Worm (Caenorhabditis elegans) whole organism, L4 larva: ENCODE measurements around the gene ZK180.8.

ENCODE experiments used
- F10B5.3 ChIP-seq: sonication (generic microtip); optimal IDR thresholded peaks from 2 replicates; lab custom pipeline; 2016; ENCODE audit warnings: mild to moderate bottlenecking, missing genetic modification characterization, missing compliant biosample characterization
- F26F4.8 ChIP-seq: fragments of 200-800 bp; sonication (Bioruptor generic); conservative IDR thresholded peaks from 2 replicates; pipeline ENCODE4 v1.3.6; 2022; ENCODE audit warnings: missing genetic modification characterization, missing compliant biosample characterization
- F49E8.2 ChIP-seq: sonication (generic microtip); optimal IDR thresholded peaks from 2 replicates; lab custom pipeline; 2016; ENCODE audit warnings: missing compliant biosample characterization, mild to moderate bottlenecking, missing genetic modification characterization, borderline replicate concordance
- R02D3.7 ChIP-seq: fragments of 150-350 bp; sonication (generic microtip); optimal IDR thresholded peaks from 3 replicates; lab custom pipeline; 2014; ENCODE audit warnings: missing biosample characterization, missing genetic modification characterization
- T20F7.1 ChIP-seq: fragments of 200-800 bp; sonication (Bioruptor generic); optimal IDR thresholded peaks from 2 replicates; lab custom pipeline; 2018; ENCODE audit warnings: mild to moderate bottlenecking, missing genetic modification characterization, missing compliant biosample characterization
- Y105C5A.15 ChIP-seq: fragments of 200-800 bp; sonication (Bioruptor generic); IDR thresholded peaks from 2 replicates; pipeline ENCODE4 v1.3.6; 2022; ENCODE audit warnings: missing genetic modification characterization, missing compliant biosample characterization
- Y48G9A.11 ChIP-seq: fragments of 200-800 bp; sonication (Bioruptor generic); IDR thresholded peaks from 2 replicates; pipeline ENCODE4 v1.3.6; 2022; ENCODE audit warnings: missing genetic modification reagents, missing genetic modification characterization, missing compliant biosample characterization
- Y5F2A.4 ChIP-seq: fragments of 200-800 bp; sonication (Bioruptor generic); optimal IDR thresholded peaks from 2 replicates; lab custom pipeline; 2018; ENCODE audit warnings: mild to moderate bottlenecking, missing genetic modification characterization, missing compliant biosample characterization
- aha-1 ChIP-seq: fragments of 150-350 bp; peaks from one replicate; lab custom pipeline; 2014; ENCODE audit warnings: missing biosample characterization, missing genetic modification characterization
- ctbp-1 ChIP-seq: fragments of 200-800 bp; sonication (Bioruptor generic); IDR thresholded peaks from 2 replicates; pipeline ENCODE4 v1.3.6; 2022; ENCODE audit warnings: missing genetic modification reagents, missing genetic modification characterization, missing compliant biosample characterization
- daf-16 ChIP-seq, 3 experiments: sonication (generic microtip); optimal IDR thresholded peaks; 2 replicates each; lab custom pipeline; 2016 to 2017; ENCODE audit warnings: missing genetic modification characterization in 3 of 3, missing genetic modification reagents in 3 of 3, mild to moderate bottlenecking in 2 of 3, missing compliant biosample characterization in 2 of 3, missing biosample characterization in 1 of 3, moderate library complexity in 1 of 3
- dmd-6 ChIP-seq: fragments of 200-800 bp; sonication (Bioruptor generic); IDR thresholded peaks from 2 replicates; pipeline ENCODE4 v1.3.6; 2022; ENCODE audit warnings: missing genetic modification reagents, missing genetic modification characterization, missing compliant biosample characterization
- hif-1 ChIP-seq, 2 experiments: sonication (generic microtip); optimal IDR thresholded peaks; 2 replicates each; lab custom pipeline; 2016 to 2017; ENCODE audit warnings: missing compliant biosample characterization in 2 of 2, missing genetic modification characterization in 2 of 2, missing genetic modification reagents in 2 of 2, missing genotype in 2 of 2, mild to moderate bottlenecking in 1 of 2
- hlh-11 ChIP-seq: fragments of 200-800 bp; sonication (Bioruptor generic); optimal IDR thresholded peaks from 2 replicates; lab custom pipeline; 2018; ENCODE audit warnings: mild to moderate bottlenecking, missing genetic modification characterization, missing compliant biosample characterization
- hlh-30 ChIP-seq: sonication (generic microtip); optimal IDR thresholded peaks from 2 replicates; lab custom pipeline; 2017; ENCODE audit warnings: antibody characterized with exemption, mild to moderate bottlenecking, missing genetic modification characterization, missing compliant biosample characterization; ENCODE audit not compliant: insufficient read depth
- jun-1 ChIP-seq: fragments of 150-350 bp; optimal IDR thresholded peaks from 2 replicates; lab custom pipeline; 2014; ENCODE audit warnings: missing biosample characterization, missing genetic modification reagents, missing genetic modification characterization
- lim-7 ChIP-seq: fragments of 200-800 bp; sonication (Bioruptor generic); IDR thresholded peaks from 2 replicates; pipeline ENCODE4 v1.3.6; 2022; ENCODE audit warnings: missing genetic modification characterization, missing compliant biosample characterization
- lin-1 ChIP-seq: fragments of 200-800 bp; sonication (Bioruptor generic); IDR thresholded peaks from 2 replicates; pipeline ENCODE4 v1.3.6; 2022; ENCODE audit warnings: missing genetic modification reagents, missing genetic modification characterization, missing compliant biosample characterization
- lin-13 ChIP-seq: fragments of 150-350 bp; optimal IDR thresholded peaks from 2 replicates; lab custom pipeline; 2014; ENCODE audit warnings: missing biosample characterization, missing genetic modification reagents, missing genetic modification characterization
- lir-3 ChIP-seq: sonication (generic microtip); optimal IDR thresholded peaks from 2 replicates; lab custom pipeline; 2016; ENCODE audit warnings: mild to moderate bottlenecking, missing genetic modification characterization, missing compliant biosample characterization
- lsy-2 ChIP-seq, 2 experiments: fragments of 150-350 bp in 1 of 2; sonication (generic microtip) in 1 of 2; optimal IDR thresholded peaks; 2 replicates each; lab custom pipeline; 2014 to 2017; ENCODE audit warnings: missing biosample characterization in 2 of 2, missing genetic modification characterization in 2 of 2
- madf-5 ChIP-seq, 2 experiments: fragments of 200-800 bp; sonication (Bioruptor generic); IDR thresholded peaks; 2 replicates each; pipeline ENCODE4 v1.3.6; 2022; ENCODE audit warnings: missing compliant biosample characterization in 2 of 2, missing genetic modification characterization in 2 of 2
- mdl-1 ChIP-seq, 2 experiments: fragments of 150-350 bp in 1 of 2; sonication (generic microtip) in 1 of 2; optimal IDR thresholded peaks; 2 replicates each; lab custom pipeline; 2014 to 2017; ENCODE audit warnings: missing biosample characterization in 2 of 2, missing genetic modification characterization in 2 of 2
- mep-1 ChIP-seq: fragments of 150-350 bp; sonication (generic microtip); optimal IDR thresholded peaks from 3 replicates; lab custom pipeline; 2014; ENCODE audit warnings: missing biosample characterization, missing genetic modification characterization
- mes-2 ChIP-seq: sonication (generic microtip); optimal IDR thresholded peaks from 2 replicates; lab custom pipeline; 2016; ENCODE audit warnings: missing genotype, mild to moderate bottlenecking, missing genetic modification characterization, missing compliant biosample characterization; ENCODE audit not compliant: poor library complexity, severe bottlenecking
- mxl-3 ChIP-seq: fragments of 200-800 bp; sonication (Bioruptor generic); optimal IDR thresholded peaks from 2 replicates; lab custom pipeline; 2018; ENCODE audit warnings: mild to moderate bottlenecking, missing genetic modification characterization, missing compliant biosample characterization
- nhr-10 ChIP-seq: fragments of 150-350 bp; optimal IDR thresholded peaks from 2 replicates; lab custom pipeline; 2014; ENCODE audit warnings: missing biosample characterization, missing genetic modification characterization
- nhr-11 ChIP-seq: fragments of 150-350 bp; optimal IDR thresholded peaks from 2 replicates; lab custom pipeline; 2014; ENCODE audit warnings: missing biosample characterization, missing genetic modification characterization
- nhr-41 ChIP-seq: fragments of 200-800 bp; sonication (Bioruptor generic); IDR thresholded peaks from 2 replicates; pipeline ENCODE4 v1.3.6; 2022; ENCODE audit warnings: missing genetic modification reagents, missing genetic modification characterization, missing compliant biosample characterization
- nhr-76 ChIP-seq: fragments of 150-350 bp; optimal IDR thresholded peaks from 2 replicates; lab custom pipeline; 2014; ENCODE audit warnings: missing biosample characterization, missing genetic modification characterization
- nhr-77 ChIP-seq: fragments of 150-350 bp; optimal IDR thresholded peaks from 2 replicates; lab custom pipeline; 2014; ENCODE audit warnings: missing biosample characterization, missing genetic modification characterization
- pha-4 ChIP-seq, 2 experiments: fragments of 150-350 bp in 1 of 2; fragments of 200-800 bp in 1 of 2; sonication (Bioruptor generic) in 1 of 2; IDR thresholded peaks in 1 of 2; optimal IDR thresholded peaks in 1 of 2; 2 replicates each; pipeline versions ENCODE4 v1.3.6 to Lab custom; 2014 to 2022; ENCODE audit warnings: missing genetic modification characterization in 2 of 2, missing genetic modification reagents in 2 of 2, missing biosample characterization in 1 of 2, missing compliant biosample characterization in 1 of 2
- php-3 ChIP-seq: fragments of 200-800 bp; sonication (Bioruptor generic); IDR thresholded peaks from 2 replicates; pipeline ENCODE4 v1.3.6; 2022; ENCODE audit warnings: missing genetic modification reagents, missing genetic modification characterization, missing compliant biosample characterization
- rbr-2 ChIP-seq: sonication (generic microtip); optimal IDR thresholded peaks from 2 replicates; lab custom pipeline; 2016; ENCODE audit warnings: missing genotype, missing genetic modification characterization, missing compliant biosample characterization
- sdz-12 ChIP-seq: fragments of 200-800 bp; sonication (Bioruptor generic); optimal IDR thresholded peaks from 2 replicates; lab custom pipeline; 2018; ENCODE audit warnings: mild to moderate bottlenecking, missing genetic modification characterization, missing compliant biosample characterization
- set-16 ChIP-seq: fragments of 200-800 bp; sonication (Bioruptor generic); IDR thresholded peaks from 2 replicates; pipeline ENCODE4 v1.3.6; 2022; ENCODE audit warnings: missing genetic modification reagents, missing genetic modification characterization, missing compliant biosample characterization
- tag-97 ChIP-seq: fragments of 200-800 bp; sonication (Bioruptor generic); IDR thresholded peaks from 2 replicates; pipeline ENCODE4 v1.3.6; 2022; ENCODE audit warnings: missing genetic modification characterization, missing compliant biosample characterization
- tra-1 ChIP-seq: fragments of 200-800 bp; sonication (Bioruptor generic); IDR thresholded peaks from 2 replicates; pipeline ENCODE4 v1.3.6; 2022; ENCODE audit warnings: missing genetic modification reagents, missing genetic modification characterization, missing compliant biosample characterization
- vab-7 ChIP-seq: fragments of 200-800 bp; sonication (Bioruptor generic); IDR thresholded peaks from 2 replicates; pipeline ENCODE4 v1.3.6; 2022; ENCODE audit warnings: missing genetic modification reagents, missing genetic modification characterization, missing compliant biosample characterization
- zag-1 ChIP-seq: fragments of 150-350 bp; optimal IDR thresholded peaks from 2 replicates; lab custom pipeline; 2014; ENCODE audit warnings: missing biosample characterization, missing genetic modification characterization
- ztf-11 ChIP-seq: fragments of 150-350 bp; optimal IDR thresholded peaks from 2 replicates; lab custom pipeline; 2014; ENCODE audit warnings: missing biosample characterization, missing genetic modification characterization
- ztf-7 ChIP-seq: fragments of 150-350 bp; optimal IDR thresholded peaks from 2 replicates; lab custom pipeline; 2014; ENCODE audit warnings: missing biosample characterization, missing genetic modification characterization

The ZK180.8 gene

ce11 chrIV:4472418-4473173, 38.9 kb downstream of the ZK180.8 start (continued):
- TF ChIP-seq lim-7 (GFP tag; lab: Robert Waterston, UW), result no peak
- TF ChIP-seq ztf-7, result no peak
- no peak for TF ChIP-seq hif-1 (tag; optimal IDR thresholded peaks at IDR 0.05; lab: Kevin White, UChicago)
- no peak for TF ChIP-seq zag-1 (tag; lab: Kevin White, UChicago)
- no peak for TF ChIP-seq pha-4 (GFP tag; IDR thresholded peaks at IDR 0.05; lab: Robert Waterston, UW)
- TF ChIP-seq pha-4 (tag; optimal IDR thresholded peaks at IDR 0.05; lab: Kevin White, UChicago), result no peak
- no peak for TF ChIP-seq F10B5.3 (tag; lab: Kevin White, UChicago)
- TF ChIP-seq set-16 (GFP tag; lab: Robert Waterston, UW), result no peak
- TF ChIP-seq Y105C5A.15 (GFP tag; lab: Robert Waterston, UW), result no peak
- no peak for TF ChIP-seq sdz-12 (GFP tag; lab: Kevin White, UChicago)

ce11 chrIV:4470885-4471772, 40.4 kb downstream of the ZK180.8 start:
- TF ChIP-seq ztf-11 (tag; lab: Kevin White, UChicago) (no peak), lim-7 (GFP tag; lab: Robert Waterston, UW) (peak; percentile 45; the same call in 1 of the 2 replicates), lsy-2 (tag; optimal IDR thresholded peaks at IDR 0.05; lab: Kevin White, UChicago) (peak in 1 of 2 experiments; percentile 40), zag-1 (tag; lab: Kevin White, UChicago) (no peak), nhr-11 (tag; lab: Kevin White, UChicago) (no peak), set-16 (GFP tag; lab: Robert Waterston, UW) (peak; percentile 92), Y105C5A.15 (GFP tag; lab: Robert Waterston, UW) (peak; percentile 59; the same call in 1 of the 2 replicates), lin-1 (GFP tag; lab: Robert Waterston, UW) (0 out of 2 replicates have a peak, but pooled peaks have one; percentile 49), lir-3 (tag; lab: Kevin White, UChicago) (no peak), lin-13 (GFP tag; lab: Kevin White, UChicago) (no peak), tag-97 (GFP tag; lab: Robert Waterston, UW) (no peak), aha-1 (tag; lab: Kevin White, UChicago) (peak; percentile 99), mxl-3 (GFP tag; lab: Kevin White, UChicago) (peak; percentile 76), ctbp-1 (GFP tag; lab: Robert Waterston, UW) (peak; percentile 35; the same call in 1 of the 2 replicates), pha-4 (GFP tag; IDR thresholded peaks at IDR 0.05; lab: Robert Waterston, UW) (no peak), pha-4 (tag; optimal IDR thresholded peaks at IDR 0.05; lab: Kevin White, UChicago) (no peak), nhr-77 (tag; lab: Kevin White, UChicago) (peak; percentile 51), F26F4.8 (GFP tag; lab: Robert Waterston, UW) (no peak), jun-1 (no peak), Y5F2A.4 (no peak), madf-5 (GFP tag; IDR thresholded peaks at IDR 0.05; lab: Robert Waterston, UW) (0 out of 4 replicates have a peak, but pooled peaks of 1 of the 2 experiments have one; percentile 5), nhr-10 (tag; lab: Kevin White, UChicago) (no peak), daf-16 (GFP tag; optimal IDR thresholded peaks at IDR 0.05; lab: Kevin White, UChicago) (peak in 1 of 2 experiments; percentile 15), daf-16 (tag; optimal IDR thresholded peaks at IDR 0.05; lab: Kevin White, UChicago) (peak; percentile 71), php-3 (GFP tag; lab: Robert Waterston, UW) (no peak), mep-1 (tag; lab: Kevin White, UChicago) (peak; percentile 14), hlh-11 (peak; percentile 68), mdl-1 (tag; optimal IDR thresholded peaks at IDR 0.05; lab: Kevin White, UChicago) (peak; percentile 71 to 92), ztf-7 (no peak), dmd-6 (GFP tag; lab: Robert Waterston, UW) (peak; percentile 45), F49E8.2 (no peak), tra-1 (GFP tag; lab: Robert Waterston, UW) (0 out of 2 replicates have a peak, but pooled peaks have one; percentile 39), T20F7.1 (GFP tag; lab: Kevin White, UChicago) (peak; percentile 7), vab-7 (GFP tag; lab: Robert Waterston, UW) (no peak), nhr-41 (GFP tag; lab: Robert Waterston, UW) (no peak), hlh-30 (peak; percentile 89), rbr-2 (tag; lab: Kevin White, UChicago) (peak; percentile 18), Y48G9A.11 (GFP tag; lab: Robert Waterston, UW) (0 out of 2 replicates have a peak, but pooled peaks have one; percentile 17), mes-2 (tag; lab: Kevin White, UChicago) (peak; percentile 48), nhr-76 (tag; lab: Kevin White, UChicago) (no peak), hif-1 (tag; optimal IDR thresholded peaks at IDR 0.05; lab: Kevin White, UChicago) (peak in 1 of 2 experiments; percentile 6), R02D3.7 (tag; lab: Kevin White, UChicago) (no peak)
